Fruit fly (Drosophila melanogaster): Measurements from ENCODE around the gene CG3223.

DNA sequence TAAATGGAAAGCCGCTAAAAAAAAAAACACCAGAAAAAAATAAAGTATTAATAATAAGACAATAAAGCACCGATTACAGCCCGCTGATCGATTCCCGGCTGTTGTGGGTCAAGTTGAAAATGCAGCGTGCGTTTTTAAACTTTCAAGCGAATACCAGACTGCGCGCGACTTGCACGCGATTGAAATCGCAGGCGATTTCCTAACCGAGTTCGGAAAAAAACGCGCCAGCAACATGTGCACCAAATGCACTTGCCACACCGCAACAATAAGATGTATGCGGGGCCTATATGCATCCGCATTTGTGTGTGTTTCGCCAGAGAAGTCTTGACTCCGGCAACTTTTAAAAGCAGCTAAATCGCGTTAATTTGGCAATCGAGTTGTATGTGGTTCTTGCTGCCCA lies 17.8 kb upstream of the CG3223 start:
- TF ChIP-seq fd96Ca (GFP tag; IDR thresholded peaks at IDR 0.05): no peak
- TF ChIP-seq rn (GFP tag; IDR thresholded peaks at IDR 0.05): no peak

Data from whole organism, pupa.